Worm (Caenorhabditis elegans) whole organism, L2 larva: ENCODE data around the gene col-185.

Experiments used
- C34F6.9 ChIP-seq: fragments of 150-350 bp; optimal IDR thresholded peaks from 2 replicates; lab custom pipeline; 2014; ENCODE audit warnings: missing biosample characterization, missing genetic modification characterization
- F13H6.1 ChIP-seq: sonication (generic microtip); optimal IDR thresholded peaks from 2 replicates; lab custom pipeline; 2016; ENCODE audit warnings: missing genetic modification characterization, missing compliant biosample characterization
- R02D3.7 ChIP-seq: fragments of 150-350 bp; optimal IDR thresholded peaks from 2 replicates; lab custom pipeline; 2014; ENCODE audit warnings: missing biosample characterization, missing genetic modification characterization
- Y55F3AM.14 ChIP-seq: fragments of 200-800 bp; sonication (Bioruptor generic); optimal IDR thresholded peaks from 2 replicates; lab custom pipeline; 2018; ENCODE audit warnings: mild to moderate bottlenecking, missing genetic modification characterization, missing compliant biosample characterization
- ZK546.5 ChIP-seq: sonication (generic microtip); optimal IDR thresholded peaks from 2 replicates; lab custom pipeline; 2017; ENCODE audit warnings: missing biosample characterization, missing genetic modification characterization
- alr-1 ChIP-seq: fragments of 150-350 bp; optimal IDR thresholded peaks from 2 replicates; lab custom pipeline; 2014; ENCODE audit warnings: missing biosample characterization, missing genetic modification characterization
- aly-2 ChIP-seq: fragments of 150-350 bp; optimal IDR thresholded peaks from 2 replicates; lab custom pipeline; 2014; ENCODE audit warnings: missing biosample characterization, missing genetic modification characterization
- ama-1 ChIP-seq: fragments of 150-350 bp; optimal IDR thresholded peaks from 2 replicates; lab custom pipeline; 2018; ENCODE audit warnings: inconsistent platforms
- blmp-1 ChIP-seq: sonication (generic microtip); optimal IDR thresholded peaks from 2 replicates; lab custom pipeline; 2017; ENCODE audit warnings: missing genetic modification characterization, mild to moderate bottlenecking, missing compliant biosample characterization, antibody characterized with exemption, moderate library complexity; ENCODE audit not compliant: insufficient read depth
- ceh-16 ChIP-seq: fragments of 150-350 bp; optimal IDR thresholded peaks from 2 replicates; lab custom pipeline; 2014; ENCODE audit warnings: missing biosample characterization, missing genetic modification characterization
- ceh-82 ChIP-seq: fragments of 150-350 bp; optimal IDR thresholded peaks from 2 replicates; lab custom pipeline; 2014; ENCODE audit warnings: missing biosample characterization, missing genetic modification characterization
- crh-2 ChIP-seq: sonication (generic microtip); optimal IDR thresholded peaks from 2 replicates; lab custom pipeline; 2017; ENCODE audit warnings: missing biosample characterization, missing genetic modification characterization
- dmd-4 ChIP-seq: sonication (generic microtip); optimal IDR thresholded peaks from 2 replicates; lab custom pipeline; 2017; ENCODE audit warnings: missing biosample characterization, missing genetic modification characterization
- egl-27 ChIP-seq: sonication (generic microtip); optimal IDR thresholded peaks from 3 replicates; lab custom pipeline; 2017; ENCODE audit warnings: missing biosample characterization, missing genetic modification reagents, missing genetic modification characterization
- elt-1 ChIP-seq: fragments of 150-350 bp; optimal IDR thresholded peaks from 2 replicates; lab custom pipeline; 2014; ENCODE audit warnings: missing biosample characterization, missing genetic modification characterization
- elt-3 ChIP-seq: sonication (generic microtip); optimal IDR thresholded peaks from 2 replicates; lab custom pipeline; 2017; ENCODE audit warnings: missing biosample characterization, missing genetic modification characterization
- fos-1 ChIP-seq: fragments of 150-350 bp; optimal IDR thresholded peaks from 2 replicates; lab custom pipeline; 2014; ENCODE audit warnings: missing biosample characterization, missing genetic modification characterization
- gmeb-1 ChIP-seq: fragments of 150-350 bp; optimal IDR thresholded peaks from 2 replicates; lab custom pipeline; 2014; ENCODE audit warnings: missing biosample characterization, missing genetic modification characterization
- lin-11 ChIP-seq: fragments of 150-350 bp; sonication (generic microtip); optimal IDR thresholded peaks from 2 replicates; lab custom pipeline; 2014; ENCODE audit warnings: missing biosample characterization, missing genetic modification characterization, inconsistent platforms, mixed read lengths
- lin-13 ChIP-seq: fragments of 150-350 bp; optimal IDR thresholded peaks from 2 replicates; lab custom pipeline; 2014; ENCODE audit warnings: missing biosample characterization, missing genetic modification reagents, missing genetic modification characterization
- lin-39 ChIP-seq: fragments of 150-350 bp; optimal IDR thresholded peaks from 2 replicates; lab custom pipeline; 2014; ENCODE audit warnings: missing biosample characterization, missing genetic modification reagents, missing genetic modification characterization
- lsy-2 ChIP-seq, 2 experiments: fragments of 150-350 bp in 1 of 2; sonication (generic microtip) in 1 of 2; optimal IDR thresholded peaks; 2 replicates each; lab custom pipeline; 2014 to 2017; ENCODE audit warnings: missing biosample characterization in 2 of 2, missing genetic modification characterization in 2 of 2
- mab-5 ChIP-seq: fragments of 150-350 bp; optimal IDR thresholded peaks from 2 replicates; lab custom pipeline; 2014; ENCODE audit warnings: missing biosample characterization, missing genetic modification characterization
- mbf-1 ChIP-seq: sonication (generic microtip); optimal IDR thresholded peaks from 2 replicates; lab custom pipeline; 2017; ENCODE audit warnings: missing biosample characterization, missing genetic modification characterization
- mdl-1 ChIP-seq, 2 experiments: fragments of 150-350 bp in 1 of 2; sonication (generic microtip) in 1 of 2; optimal IDR thresholded peaks; 2 replicates each; lab custom pipeline; 2017; ENCODE audit warnings: missing biosample characterization in 2 of 2, missing genetic modification characterization in 2 of 2
- nhr-10 ChIP-seq: sonication (generic microtip); optimal IDR thresholded peaks from 2 replicates; lab custom pipeline; 2017; ENCODE audit warnings: missing biosample characterization, missing genetic modification characterization
- nhr-11 ChIP-seq: fragments of 150-350 bp; optimal IDR thresholded peaks from 2 replicates; lab custom pipeline; 2014; ENCODE audit warnings: missing biosample characterization, missing genetic modification characterization
- nhr-12 ChIP-seq: fragments of 150-350 bp; optimal IDR thresholded peaks from 2 replicates; lab custom pipeline; 2014; ENCODE audit warnings: missing biosample characterization, missing genetic modification characterization
- nhr-129 ChIP-seq: fragments of 150-350 bp; optimal IDR thresholded peaks from 2 replicates; lab custom pipeline; 2014; ENCODE audit warnings: missing biosample characterization, missing genetic modification characterization
- nhr-21 ChIP-seq: fragments of 150-350 bp; optimal IDR thresholded peaks from 2 replicates; lab custom pipeline; 2014; ENCODE audit warnings: missing biosample characterization, missing genetic modification characterization
- nhr-23 ChIP-seq: fragments of 150-350 bp; optimal IDR thresholded peaks from 2 replicates; lab custom pipeline; 2014; ENCODE audit warnings: missing biosample characterization, missing genetic modification reagents, missing genetic modification characterization
- nhr-237 ChIP-seq: fragments of 150-350 bp; optimal IDR thresholded peaks from 2 replicates; lab custom pipeline; 2014; ENCODE audit warnings: missing biosample characterization, missing genetic modification characterization
- nhr-25 ChIP-seq: fragments of 150-350 bp; sonication (generic microtip); optimal IDR thresholded peaks from 3 replicates; lab custom pipeline; 2014; ENCODE audit warnings: missing biosample characterization, missing genetic modification characterization
- nhr-6 ChIP-seq: fragments of 150-350 bp; optimal IDR thresholded peaks from 2 replicates; lab custom pipeline; 2014; ENCODE audit warnings: missing biosample characterization, missing genetic modification characterization
- nhr-77 ChIP-seq: fragments of 150-350 bp; optimal IDR thresholded peaks from 2 replicates; lab custom pipeline; 2014; ENCODE audit warnings: missing biosample characterization, missing genetic modification characterization
- peb-1 ChIP-seq: fragments of 150-350 bp; optimal IDR thresholded peaks from 2 replicates; lab custom pipeline; 2014; ENCODE audit warnings: missing biosample characterization, missing genetic modification characterization
- sem-4 ChIP-seq: fragments of 150-350 bp; optimal IDR thresholded peaks from 2 replicates; lab custom pipeline; 2014; ENCODE audit warnings: missing biosample characterization, missing genetic modification reagents, missing genetic modification characterization
- skn-1 ChIP-seq: sonication (generic microtip); optimal IDR thresholded peaks from 2 replicates; lab custom pipeline; 2017; ENCODE audit warnings: missing biosample characterization, missing genetic modification characterization
- sma-3 ChIP-seq: sonication (generic microtip); optimal IDR thresholded peaks from 2 replicates; lab custom pipeline; 2016; ENCODE audit warnings: missing genetic modification reagents, missing genetic modification characterization, missing compliant biosample characterization
- sma-9 ChIP-seq, 2 experiments: fragments of 150-350 bp in 1 of 2; sonication (generic microtip) in 1 of 2; optimal IDR thresholded peaks; 2 replicates each; lab custom pipeline; 2014 to 2016; ENCODE audit warnings: missing genetic modification characterization in 2 of 2, mild to moderate bottlenecking in 1 of 2, missing biosample characterization in 1 of 2, missing compliant biosample characterization in 1 of 2, missing genetic modification reagents in 1 of 2, moderate library complexity in 1 of 2
- snpc-4 ChIP-seq: fragments of 150-350 bp; optimal IDR thresholded peaks from 2 replicates; lab custom pipeline; 2014; ENCODE audit warnings: missing biosample characterization, missing genetic modification characterization
- unc-39 ChIP-seq: fragments of 150-350 bp; optimal IDR thresholded peaks from 2 replicates; lab custom pipeline; 2014; ENCODE audit warnings: missing biosample characterization, missing genetic modification characterization
- unc-55 ChIP-seq: fragments of 150-350 bp; sonication (generic microtip); optimal IDR thresholded peaks from 3 replicates; lab custom pipeline; 2014; ENCODE audit warnings: missing biosample characterization, missing genetic modification reagents, missing genetic modification characterization
- unc-62 ChIP-seq: fragments of 150-350 bp; optimal IDR thresholded peaks from 2 replicates; lab custom pipeline; 2014; ENCODE audit warnings: missing biosample characterization, missing genetic modification reagents, missing genetic modification characterization
- zag-1 ChIP-seq: fragments of 150-350 bp; optimal IDR thresholded peaks from 2 replicates; lab custom pipeline; 2014; ENCODE audit warnings: missing biosample characterization, missing genetic modification characterization
- ztf-1 ChIP-seq: fragments of 200-800 bp; sonication (Bioruptor generic); conservative IDR thresholded peaks from 2 replicates; pipeline ENCODE4 v1.3.6; 2022; ENCODE audit warnings: missing genetic modification characterization, missing compliant biosample characterization
- ztf-11 ChIP-seq: sonication (generic microtip); optimal IDR thresholded peaks from 2 replicates; lab custom pipeline; 2017; ENCODE audit warnings: missing biosample characterization, missing genetic modification characterization
- ztf-4 ChIP-seq: fragments of 150-350 bp; optimal IDR thresholded peaks from 2 replicates; lab custom pipeline; 2014; ENCODE audit warnings: missing biosample characterization, missing genetic modification characterization

The col-185 gene

DNA sequence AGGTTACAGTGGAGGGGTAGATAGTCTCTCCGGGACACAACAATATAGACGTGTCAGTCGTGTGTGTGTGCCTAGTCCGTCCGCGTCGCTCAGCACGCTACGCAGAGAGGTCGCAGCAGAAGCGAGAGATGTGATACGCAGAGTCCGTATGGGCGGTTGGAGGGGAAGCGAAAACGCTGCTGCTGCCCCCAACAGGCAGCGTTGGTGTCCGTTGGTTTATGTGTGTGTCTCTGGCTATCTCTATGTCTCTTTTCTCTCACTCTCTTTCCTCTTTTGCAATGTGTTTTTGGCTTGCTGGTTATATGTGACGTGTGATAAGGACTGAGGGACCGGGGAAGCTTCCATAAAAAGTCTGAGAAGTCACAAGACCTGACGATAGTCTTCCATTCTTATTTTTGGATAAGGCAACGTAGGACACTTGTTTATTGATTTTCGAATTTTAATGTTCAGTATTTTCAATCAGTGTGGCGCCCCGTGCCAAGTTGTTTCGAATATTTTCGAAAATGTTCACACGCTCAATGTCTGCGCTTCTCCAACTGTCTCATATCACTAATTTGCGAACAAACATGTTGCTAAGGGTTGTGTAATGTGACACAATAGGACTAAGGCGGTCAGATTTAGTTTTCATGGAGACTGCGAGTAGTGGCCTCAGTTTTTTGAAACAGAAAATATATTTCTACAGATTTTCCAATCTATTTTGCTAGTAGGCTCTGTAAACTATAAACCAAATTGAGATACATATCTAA, 16.6 kb upstream of the col-185 start, which contains the start of gene pab-2:
Gene pab-2 (minus strand): TSS at position 69 of the 746 bp plus-strand sequence.
- TF ChIP-seq aly-2 (tag; lab: Kevin White, UChicago) (no peak), F13H6.1 (tag; lab: Kevin White, UChicago) (peak; percentile 92), sma-3 (GFP tag; lab: Kevin White, UChicago) (peak; percentile 82), nhr-12 (tag; lab: Kevin White, UChicago) (no peak), alr-1 (tag; lab: Kevin White, UChicago) (no peak), sma-9 (GFP tag; optimal IDR thresholded peaks at IDR 0.05; lab: Kevin White, UChicago) (peak; percentile 87), sma-9 (tag; optimal IDR thresholded peaks at IDR 0.05; lab: Kevin White, UChicago) (no peak), R02D3.7 (tag; lab: Kevin White, UChicago) (no peak), unc-39 (tag; lab: Kevin White, UChicago) (no peak), lin-11 (tag; lab: Kevin White, UChicago) (peak; percentile 43), elt-3 (tag; lab: Kevin White, UChicago) (no peak), fos-1 (tag; lab: Kevin White, UChicago) (peak; percentile 89), Y55F3AM.14 (peak; percentile 73), crh-2 (tag; lab: Kevin White, UChicago) (peak; percentile 83), nhr-10 (tag; lab: Kevin White, UChicago) (no peak), sem-4 (tag; lab: Kevin White, UChicago) (peak; percentile 45), nhr-237 (tag; lab: Kevin White, UChicago) (no peak), lin-39 (no peak), zag-1 (tag; lab: Kevin White, UChicago) (peak; percentile 81), mbf-1 (tag; lab: Kevin White, UChicago) (no peak), gmeb-1 (tag; lab: Kevin White, UChicago) (peak; percentile 53), ama-1 (no peak), mdl-1 (tag; optimal IDR thresholded peaks at IDR 0.05; lab: Kevin White, UChicago) (peak; percentile 59 to 70), peb-1 (tag; lab: Kevin White, UChicago) (no peak), ceh-82 (peak; percentile 36), lsy-2 (tag; optimal IDR thresholded peaks at IDR 0.05; lab: Kevin White, UChicago) (peak; percentile 4 to 70), unc-55 (GFP tag; lab: Kevin White, UChicago) (peak; percentile 81), blmp-1 (tag; lab: Kevin White, UChicago) (peak; percentile 54), nhr-129 (tag; lab: Kevin White, UChicago) (peak; percentile 79), egl-27 (tag; lab: Kevin White, UChicago) (peak; percentile 77), mab-5 (peak; percentile 74), nhr-77 (tag; lab: Kevin White, UChicago) (no peak), dmd-4 (no peak), ZK546.5 (no peak), unc-62 (no peak), nhr-11 (tag; lab: Kevin White, UChicago) (no peak), nhr-21 (tag; lab: Kevin White, UChicago) (peak; percentile 81), ceh-16 (tag; lab: Kevin White, UChicago) (peak; percentile 45), nhr-25 (peak; percentile 55), elt-1 (tag; lab: Kevin White, UChicago) (peak; percentile 12), lin-13 (GFP tag; lab: Kevin White, UChicago) (peak; percentile 25), nhr-23 (tag; lab: Kevin White, UChicago) (no peak), ztf-11 (no peak), nhr-6 (tag; lab: Kevin White, UChicago) (peak; percentile 43), snpc-4 (tag; lab: Kevin White, UChicago) (peak; percentile 61), skn-1 (no peak), ztf-1 (no peak), ztf-4 (tag; lab: Kevin White, UChicago) (no peak), C34F6.9 (tag; lab: Kevin White, UChicago) (peak; percentile 77)
